Fruit fly (Drosophila melanogaster): ENCODE results near the gene CG4291.

The CG4291 gene

DNA sequence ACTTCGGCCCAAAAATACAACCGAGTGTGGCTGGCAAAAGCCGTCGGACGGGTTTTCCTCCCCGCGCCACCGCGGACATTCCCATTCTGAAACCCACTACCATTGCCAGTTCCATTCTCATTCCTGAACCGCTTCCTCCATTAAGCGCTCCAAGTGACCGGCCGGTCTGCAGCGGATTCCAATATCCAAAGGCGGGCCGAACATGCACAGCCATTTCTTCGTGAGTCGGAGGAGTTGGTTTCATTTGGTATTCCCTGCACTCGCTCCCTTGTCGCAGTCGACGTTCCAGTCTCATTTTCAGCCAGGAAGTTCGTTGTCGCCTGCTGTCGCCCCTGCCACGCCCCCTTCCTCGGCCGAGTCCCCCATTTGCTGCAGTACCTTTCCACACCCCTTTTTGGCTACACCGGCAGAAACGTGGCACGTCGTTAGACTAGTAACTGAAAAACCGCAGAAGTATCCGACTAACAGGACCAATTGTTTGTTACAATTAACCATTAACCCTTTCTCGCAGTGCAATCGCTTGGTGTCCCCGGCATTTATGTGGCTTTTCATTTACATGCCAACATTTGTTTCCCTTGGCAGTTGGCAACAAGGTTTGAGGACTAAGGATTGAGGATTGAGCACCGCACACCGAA is 4.4 kb downstream of the CG4291 start:
- TF ChIP-seq CG6808 (GFP tag; optimal IDR thresholded peaks at IDR 0.05): peak; percentile 72
- no peak for TF ChIP-seq Hr38 (GFP tag; optimal IDR thresholded peaks at IDR 0.05)
- peak; percentile 61 for TF ChIP-seq CG11902 (GFP tag; optimal IDR thresholded peaks at IDR 0.05)
- peak; percentile 59 for TF ChIP-seq fd59A (GFP tag; optimal IDR thresholded peaks at IDR 0.05)
- TF ChIP-seq CG11294 (GFP tag; IDR thresholded peaks at IDR 0.05): no peak
- TF ChIP-seq CG34406 (GFP tag; optimal IDR thresholded peaks at IDR 0.05): peak; percentile 71
- peak; percentile 54 for TF ChIP-seq CG32006 (GFP tag; optimal IDR thresholded peaks at IDR 0.05)
- TF ChIP-seq svp (GFP tag): peak; percentile 90
- peak; percentile 66 for TF ChIP-seq CG1621 (tag; optimal IDR thresholded peaks at IDR 0.05)
- peak; percentile 43; the same call in 2 of the 3 replicates for TF ChIP-seq eg (GFP tag; IDR thresholded peaks at IDR 0.05)
- TF ChIP-seq Sox102F (GFP tag; optimal IDR thresholded peaks at IDR 0.05): peak; percentile 91
- peak; percentile 78 for TF ChIP-seq acj6 (GFP tag; optimal IDR thresholded peaks at IDR 0.05)
- peak; percentile 64 for TF ChIP-seq net (GFP tag; optimal IDR thresholded peaks at IDR 0.05)
- TF ChIP-seq esn (GFP tag; optimal IDR thresholded peaks at IDR 0.05): peak; percentile 92
- TF ChIP-seq fd85E (GFP tag; optimal IDR thresholded peaks at IDR 0.05): peak; percentile 62
- peak; percentile 53 for TF ChIP-seq Sox15 (GFP tag; optimal IDR thresholded peaks at IDR 0.05)
- TF ChIP-seq cyc (GFP tag; optimal IDR thresholded peaks at IDR 0.05): peak; percentile 88
- TF ChIP-seq CG8319 (GFP tag; optimal IDR thresholded peaks at IDR 0.05): peak; percentile 44
- TF ChIP-seq Blimp-1 (GFP tag; optimal IDR thresholded peaks at IDR 0.05): peak; percentile 63
- peak; percentile 74 for TF ChIP-seq dsx (GFP tag; optimal IDR thresholded peaks at IDR 0.05; ENCODE audit: poor library complexity, severe bottlenecking)
- peak; percentile 40 for TF ChIP-seq dac (GFP tag; optimal IDR thresholded peaks at IDR 0.05)
- peak; percentile 86 for TF ChIP-seq Hr39 (GFP tag; optimal IDR thresholded peaks at IDR 0.05)
- peak; percentile 69 for TF ChIP-seq OdsH (GFP tag; optimal IDR thresholded peaks at IDR 0.05)
- TF ChIP-seq Ets21C (GFP tag; optimal IDR thresholded peaks at IDR 0.05): peak; percentile 78
- peak; percentile 90 for TF ChIP-seq Met (GFP tag; optimal IDR thresholded peaks at IDR 0.05)
- peak; percentile 69 for TF ChIP-seq CG3032 (tag; optimal IDR thresholded peaks at IDR 0.05)
- TF ChIP-seq CG6163 (GFP tag; IDR thresholded peaks at IDR 0.05): peak; percentile 87
- peak; percentile 82 for TF ChIP-seq CG6792 (GFP tag; optimal IDR thresholded peaks at IDR 0.05)
- TF ChIP-seq Hr4 (GFP tag; optimal IDR thresholded peaks at IDR 0.05): peak; percentile 49
- peak; percentile 79 for TF ChIP-seq pdm3 (GFP tag; optimal IDR thresholded peaks at IDR 0.05)
- no peak for TF ChIP-seq fkh (GFP tag; optimal IDR thresholded peaks at IDR 0.05)
- TF ChIP-seq CG6854 (GFP tag; optimal IDR thresholded peaks at IDR 0.05): peak; percentile 57
- TF ChIP-seq ss (GFP tag; optimal IDR thresholded peaks at IDR 0.05): peak; percentile 78 to 80
- TF ChIP-seq spab (GFP tag; optimal IDR thresholded peaks at IDR 0.05): peak; percentile 67
- peak; percentile 36; the same call in 1 of the 2 replicates for TF ChIP-seq Gug (GFP tag; IDR thresholded peaks at IDR 0.05)
- peak; percentile 16 for TF ChIP-seq CG9139 (GFP tag; optimal IDR thresholded peaks at IDR 0.05)
- TF ChIP-seq CG6276 (GFP tag; optimal IDR thresholded peaks at IDR 0.05): peak; percentile 6
- TF ChIP-seq CG3919 (GFP tag; optimal IDR thresholded peaks at IDR 0.05): peak; percentile 87
- TF ChIP-seq vri (GFP tag; optimal IDR thresholded peaks at IDR 0.05): peak; percentile 88
- TF ChIP-seq CG10631 (GFP tag; optimal IDR thresholded peaks at IDR 0.05): peak; percentile 81
- TF ChIP-seq achi (GFP tag; optimal IDR thresholded peaks at IDR 0.05): peak; percentile 78
- peak; percentile 31 for TF ChIP-seq CG16779 (tag; optimal IDR thresholded peaks at IDR 0.05)
- peak; percentile 79 for TF ChIP-seq CG8632 (GFP tag; optimal IDR thresholded peaks at IDR 0.05)
- TF ChIP-seq CG11762 (GFP tag; optimal IDR thresholded peaks at IDR 0.05; ENCODE audit: insufficient read depth): peak; percentile 47
- TF ChIP-seq Eip93F (GFP tag; optimal IDR thresholded peaks at IDR 0.05): peak; percentile 83
- TF ChIP-seq topi (GFP tag; optimal IDR thresholded peaks at IDR 0.05): peak; percentile 86
- TF ChIP-seq lz (GFP tag; optimal IDR thresholded peaks at IDR 0.05): peak; percentile 88
- TF ChIP-seq CG31627 (GFP tag; optimal IDR thresholded peaks at IDR 0.05): peak; percentile 87
- TF ChIP-seq CG10669 (GFP tag; optimal IDR thresholded peaks at IDR 0.05): peak; percentile 73
- peak; percentile 68 for TF ChIP-seq Ets96B (tag; optimal IDR thresholded peaks at IDR 0.05)
- peak; percentile 83 for TF ChIP-seq Sox14 (GFP tag; optimal IDR thresholded peaks at IDR 0.05)

Data from whole organism, prepupa.